Worm (Caenorhabditis elegans) whole organism, L4 larva: Measurements from ENCODE around the gene ZC250.4.

Experiments used
- R02D3.7 ChIP-seq: fragments of 150-350 bp; sonication (generic microtip); optimal IDR thresholded peaks from 3 replicates; lab custom pipeline; 2014; ENCODE audit warnings: missing biosample characterization, missing genetic modification characterization
- aly-2 ChIP-seq: sonication (generic microtip); optimal IDR thresholded peaks from 2 replicates; lab custom pipeline; 2018; ENCODE audit warnings: missing biosample characterization, missing genetic modification characterization
- ama-1 ChIP-seq: fragments of 150-350 bp; optimal IDR thresholded peaks from 2 replicates; lab custom pipeline; 2014; ENCODE audit warnings: inconsistent platforms, mixed read lengths
- lin-13 ChIP-seq: fragments of 150-350 bp; optimal IDR thresholded peaks from 2 replicates; lab custom pipeline; 2014; ENCODE audit warnings: missing biosample characterization, missing genetic modification reagents, missing genetic modification characterization
- lin-29 ChIP-seq: fragments of 200-800 bp; sonication (Bioruptor generic); IDR thresholded peaks from 2 replicates; pipeline ENCODE4 v1.3.6; 2022; ENCODE audit warnings: missing genetic modification reagents, missing genetic modification characterization, missing compliant biosample characterization
- lir-3 ChIP-seq: sonication (generic microtip); optimal IDR thresholded peaks from 2 replicates; lab custom pipeline; 2016; ENCODE audit warnings: mild to moderate bottlenecking, missing genetic modification characterization, missing compliant biosample characterization
- nhr-10 ChIP-seq: fragments of 150-350 bp; optimal IDR thresholded peaks from 2 replicates; lab custom pipeline; 2014; ENCODE audit warnings: missing biosample characterization, missing genetic modification characterization
- php-3 ChIP-seq: fragments of 200-800 bp; sonication (Bioruptor generic); IDR thresholded peaks from 2 replicates; pipeline ENCODE4 v1.3.6; 2022; ENCODE audit warnings: missing genetic modification reagents, missing genetic modification characterization, missing compliant biosample characterization
- set-16 ChIP-seq: fragments of 200-800 bp; sonication (Bioruptor generic); IDR thresholded peaks from 2 replicates; pipeline ENCODE4 v1.3.6; 2022; ENCODE audit warnings: missing genetic modification reagents, missing genetic modification characterization, missing compliant biosample characterization

DNA sequence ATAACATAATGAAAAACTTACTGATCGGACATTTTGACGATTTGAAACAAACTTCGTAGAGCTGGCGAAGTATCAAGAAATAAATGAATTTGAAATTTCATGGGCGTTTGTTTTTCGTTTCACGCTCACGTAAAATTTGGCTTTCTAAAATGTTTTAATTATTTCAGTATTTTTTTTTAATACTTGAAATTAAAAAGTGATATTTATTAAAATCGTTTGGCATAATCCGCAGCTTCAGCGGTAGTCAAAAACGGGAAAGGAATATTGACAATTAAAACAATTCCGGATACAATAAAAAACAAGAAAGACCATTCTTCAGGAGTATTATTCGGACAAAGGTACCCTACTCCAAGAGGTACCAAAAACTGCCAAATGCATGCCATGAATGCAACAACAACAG is 30.2 kb downstream of the ZC250.4 start, which contains the start of gene fbxa-183:
- TF ChIP-seq php-3 (GFP tag; lab: Robert Waterston, UW) (no peak), lir-3 (tag; lab: Kevin White, UChicago) (no peak), lin-13 (no peak), lin-29 (GFP tag; lab: Robert Waterston, UW) (no peak), ama-1 (no peak), set-16 (no peak), R02D3.7 (tag; lab: Kevin White, UChicago) (no peak), aly-2 (no peak), nhr-10 (tag; lab: Kevin White, UChicago) (no peak)
